Worm (Caenorhabditis elegans) whole organism, L1 larva: ENCODE measurements around the gene dhs-29.

Experiments used
- ceh-63 ChIP-seq: fragments of 200-800 bp; sonication (Bioruptor generic); optimal IDR thresholded peaks from 2 replicates; lab custom pipeline; 2018; ENCODE audit warnings: mild to moderate bottlenecking, missing genetic modification characterization, missing compliant biosample characterization
- egl-27 ChIP-seq, 2 experiments: fragments of 150-350 bp in 1 of 2; sonication (generic microtip); optimal IDR thresholded peaks; 3 replicates each; lab custom pipeline; 2017 to 2018; ENCODE audit warnings: missing biosample characterization in 2 of 2, missing genetic modification characterization in 2 of 2, missing genetic modification reagents in 2 of 2
- hpl-2 ChIP-seq: fragments of 150-350 bp; optimal IDR thresholded peaks from 2 replicates; lab custom pipeline; 2014; ENCODE audit warnings: missing biosample characterization, missing genetic modification reagents, missing genetic modification characterization
- lsy-2 ChIP-seq, 2 experiments: fragments of 150-350 bp; optimal IDR thresholded peaks; 2 replicates each; lab custom pipeline; 2014; ENCODE audit warnings: missing biosample characterization in 2 of 2, missing genetic modification characterization in 2 of 2
- nhr-11 ChIP-seq: fragments of 150-350 bp; optimal IDR thresholded peaks from 2 replicates; lab custom pipeline; 2014; ENCODE audit warnings: missing biosample characterization, missing genetic modification characterization
- nhr-237 ChIP-seq: fragments of 150-350 bp; optimal IDR thresholded peaks from 2 replicates; lab custom pipeline; 2014; ENCODE audit warnings: missing biosample characterization, missing genetic modification characterization
- pag-3 ChIP-seq: sonication (generic microtip); optimal IDR thresholded peaks from 2 replicates; lab custom pipeline; 2017; ENCODE audit warnings: missing genetic modification characterization, mild to moderate bottlenecking, missing compliant biosample characterization, antibody characterized with exemption, borderline replicate concordance; ENCODE audit not compliant: insufficient read depth
- rnt-1 ChIP-seq: sonication (generic microtip); optimal IDR thresholded peaks from 2 replicates; lab custom pipeline; 2016; ENCODE audit warnings: mild to moderate bottlenecking, missing genetic modification characterization, moderate library complexity, missing compliant biosample characterization
- snpc-4 ChIP-seq: fragments of 150-350 bp; optimal IDR thresholded peaks from 2 replicates; lab custom pipeline; 2014; ENCODE audit warnings: missing biosample characterization, missing genetic modification characterization
- unc-130 ChIP-seq: fragments of 150-350 bp; optimal IDR thresholded peaks from 2 replicates; lab custom pipeline; 2017; ENCODE audit warnings: missing biosample characterization, missing genetic modification characterization, inconsistent platforms
- unc-62 ChIP-seq: fragments of 150-350 bp; optimal IDR thresholded peaks from 2 replicates; lab custom pipeline; 2014; ENCODE audit warnings: missing biosample characterization, missing genetic modification reagents, missing genetic modification characterization
- zag-1 ChIP-seq: fragments of 150-350 bp; optimal IDR thresholded peaks from 2 replicates; lab custom pipeline; 2014; ENCODE audit warnings: missing biosample characterization, missing genetic modification characterization
- ztf-4 ChIP-seq: fragments of 150-350 bp; optimal IDR thresholded peaks from 2 replicates; lab custom pipeline; 2014; ENCODE audit warnings: missing biosample characterization, missing genetic modification characterization

DNA sequence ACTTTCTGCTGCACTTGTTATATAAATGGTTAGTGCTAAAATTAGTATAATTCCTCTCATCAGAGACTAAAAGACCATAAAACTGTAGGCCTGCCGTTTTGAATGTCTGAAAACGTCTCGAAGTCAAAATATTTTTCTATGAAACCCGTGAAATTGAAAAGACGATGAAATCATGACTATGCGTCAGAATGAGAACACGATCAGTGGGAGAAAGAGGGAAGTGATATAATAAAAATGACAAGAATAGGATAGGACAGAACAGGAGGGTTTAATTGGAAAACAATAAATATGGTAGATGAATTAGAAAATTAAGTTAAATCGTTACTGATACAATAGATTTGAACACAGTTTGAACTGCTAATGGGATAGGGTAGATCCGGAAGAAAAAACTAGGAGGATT, 5.9 kb upstream of the dhs-29 start, which contains the start of gene F27D9.7:
- TF ChIP-seq snpc-4 (tag; lab: Kevin White, UChicago), result no peak
- no peak for TF ChIP-seq unc-62 (GFP tag; lab: Kevin White, UChicago)
- no peak for TF ChIP-seq ztf-4 (tag; lab: Kevin White, UChicago)
- TF ChIP-seq egl-27 (tag; optimal IDR thresholded peaks at IDR 0.05; lab: Kevin White, UChicago), result no peak
- no peak for TF ChIP-seq lsy-2 (tag; optimal IDR thresholded peaks at IDR 0.05; lab: Kevin White, UChicago)
- no peak for TF ChIP-seq unc-130 (tag; lab: Kevin White, UChicago)
- TF ChIP-seq zag-1 (tag; lab: Kevin White, UChicago), result no peak
- no peak for TF ChIP-seq nhr-11 (tag; lab: Kevin White, UChicago)
- no peak for TF ChIP-seq ceh-63
- no peak for TF ChIP-seq rnt-1 (tag; lab: Kevin White, UChicago)
- no peak for TF ChIP-seq nhr-237
- TF ChIP-seq hpl-2 (GFP tag; lab: Kevin White, UChicago), result no peak
- no peak for TF ChIP-seq pag-3 (tag; lab: Kevin White, UChicago)
